Worm (Caenorhabditis elegans): ENCODE data around the gene arrd-23.

The arrd-23 gene

DNA sequence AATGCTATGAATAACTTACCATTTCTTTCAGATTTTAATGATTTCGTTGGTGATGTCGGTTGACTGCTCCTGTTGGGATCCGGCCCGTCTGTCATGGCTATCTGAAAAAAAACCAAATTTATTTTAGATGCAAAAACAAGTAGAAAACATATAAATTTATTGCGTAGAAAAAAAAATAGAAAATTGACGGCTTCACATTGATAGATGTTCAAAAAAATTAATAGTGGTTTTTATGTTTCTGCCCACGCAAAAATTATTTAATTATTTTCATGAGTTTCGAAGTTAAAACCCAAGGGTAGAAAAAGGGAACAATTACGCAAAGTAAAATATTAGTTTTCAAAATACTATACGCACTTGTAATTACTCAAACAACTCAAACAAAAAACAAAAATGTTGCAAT lies 43.9 kb downstream of the arrd-23 start, which contains the start of gene mct-4:
Gene mct-4 (minus strand): TSS at position 101 of the 400 bp plus-strand sequence.
- no peak for TF ChIP-seq C34F6.9 (tag; optimal IDR thresholded peaks at IDR 0.05)
- no peak for TF ChIP-seq ceh-16 (tag; optimal IDR thresholded peaks at IDR 0.05)
- TF ChIP-seq unc-39 (tag; optimal IDR thresholded peaks at IDR 0.05) = no peak
- no peak for TF ChIP-seq R02D3.7 (tag; optimal IDR thresholded peaks at IDR 0.05)
- no peak for TF ChIP-seq mbf-1 (tag; optimal IDR thresholded peaks at IDR 0.05)
- no peak for TF ChIP-seq egl-27 (tag; optimal IDR thresholded peaks at IDR 0.05)
- no peak for TF ChIP-seq lsy-2 (tag; optimal IDR thresholded peaks at IDR 0.05)
- no peak for TF ChIP-seq sem-4 (tag; optimal IDR thresholded peaks at IDR 0.05)
- no peak for TF ChIP-seq nhr-10 (tag; optimal IDR thresholded peaks at IDR 0.05)
- no peak for TF ChIP-seq ztf-1 (GFP tag; conservative IDR thresholded peaks at IDR 0.05)
- TF ChIP-seq sma-9 (GFP tag; optimal IDR thresholded peaks at IDR 0.05) = no peak
- TF ChIP-seq sma-9 (tag; optimal IDR thresholded peaks at IDR 0.05) = no peak
- no peak for TF ChIP-seq lin-39 (tag; optimal IDR thresholded peaks at IDR 0.05)
- no peak for TF ChIP-seq lin-13 (GFP tag; optimal IDR thresholded peaks at IDR 0.05)
- no peak for TF ChIP-seq nhr-129 (tag; optimal IDR thresholded peaks at IDR 0.05)
- no peak for TF ChIP-seq ceh-82 (tag; optimal IDR thresholded peaks at IDR 0.05)

DNA sequence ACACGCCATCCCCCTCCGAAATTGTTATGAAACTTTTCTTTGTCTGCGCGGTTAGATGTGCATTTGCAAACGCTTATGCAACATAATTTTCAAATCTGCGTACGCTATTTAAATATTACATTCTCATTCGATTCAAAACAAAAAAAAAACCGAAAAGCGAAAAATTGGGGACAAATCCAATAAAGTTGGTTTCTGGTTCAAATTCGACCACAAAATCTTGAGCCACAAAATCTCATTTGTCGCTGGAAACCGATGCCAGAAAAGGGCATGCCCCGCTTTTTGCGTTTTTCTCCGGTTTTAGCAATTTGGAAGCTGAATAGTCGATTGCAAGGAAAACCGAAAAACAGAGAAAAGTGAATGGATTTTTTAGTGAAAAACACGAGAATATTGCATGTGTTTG lies 46.3 kb downstream of the arrd-23 start:
- no peak for TF ChIP-seq alr-1 (tag; optimal IDR thresholded peaks at IDR 0.05)
- no peak for TF ChIP-seq nhr-12 (tag; optimal IDR thresholded peaks at IDR 0.05)
- no peak for TF ChIP-seq nhr-25 (tag; optimal IDR thresholded peaks at IDR 0.05)
- no peak for TF ChIP-seq unc-55 (GFP tag; optimal IDR thresholded peaks at IDR 0.05)
- no peak for TF ChIP-seq egl-27 (tag; optimal IDR thresholded peaks at IDR 0.05)
- no peak for TF ChIP-seq ceh-16 (tag; optimal IDR thresholded peaks at IDR 0.05)
- no peak for TF ChIP-seq ZK546.5 (tag; optimal IDR thresholded peaks at IDR 0.05)
- TF ChIP-seq sma-3 (GFP tag; optimal IDR thresholded peaks at IDR 0.05) = no peak
- TF ChIP-seq unc-39 (tag; optimal IDR thresholded peaks at IDR 0.05) = no peak
- TF ChIP-seq snpc-4 (tag; optimal IDR thresholded peaks at IDR 0.05) = no peak
- no peak for TF ChIP-seq lin-11 (tag; optimal IDR thresholded peaks at IDR 0.05)

DNA sequence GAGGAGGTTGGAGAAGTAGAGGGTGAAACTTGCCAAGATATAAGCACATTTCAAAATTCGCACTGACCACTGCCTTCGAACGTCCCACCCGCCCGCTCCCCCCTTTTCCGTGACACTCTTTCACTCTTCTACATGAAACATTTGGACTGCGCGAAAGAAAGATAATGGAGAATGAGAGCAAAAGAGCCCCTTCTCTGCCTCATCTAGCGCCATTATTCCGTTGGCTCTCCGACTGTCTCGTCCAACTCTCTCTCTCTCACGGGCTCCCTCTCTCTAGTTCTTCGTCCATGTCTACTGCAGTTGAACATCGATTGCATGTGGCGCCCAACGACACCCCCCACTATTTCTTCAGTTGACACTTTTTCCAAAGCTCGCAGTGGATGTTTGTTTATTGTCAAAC lies 47.2 kb downstream of the arrd-23 start:
- TF ChIP-seq sma-3 (GFP tag; optimal IDR thresholded peaks at IDR 0.05) (no peak), C34F6.9 (tag; optimal IDR thresholded peaks at IDR 0.05) (peak; percentile 35), lin-11 (tag; optimal IDR thresholded peaks at IDR 0.05) (peak; percentile 14), unc-55 (GFP tag; optimal IDR thresholded peaks at IDR 0.05) (peak; percentile 25)

DNA sequence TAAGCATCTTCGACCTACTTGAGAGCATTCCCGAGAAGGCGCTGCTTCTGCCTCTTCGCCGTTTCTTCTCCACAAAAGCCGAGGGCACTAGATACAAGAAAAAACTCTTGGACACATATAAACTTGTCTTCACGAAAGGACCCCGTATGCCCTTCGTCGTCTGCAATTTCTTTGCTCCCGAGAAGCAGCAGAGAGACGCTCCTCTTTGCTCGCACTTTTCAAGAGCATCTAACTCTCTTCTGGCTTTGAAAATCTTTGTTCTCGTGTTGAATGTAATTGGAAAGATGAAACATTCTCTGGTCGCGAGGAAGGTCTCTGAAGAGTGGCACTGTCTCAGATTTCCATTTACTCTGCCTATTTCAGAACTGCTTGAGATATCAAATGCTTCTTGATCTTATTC lies 53.2 kb downstream of the arrd-23 start:
- TF ChIP-seq dmd-4 (tag; optimal IDR thresholded peaks at IDR 0.05) = no peak
- no peak for TF ChIP-seq peb-1 (tag; optimal IDR thresholded peaks at IDR 0.05)
- TF ChIP-seq nhr-77 (tag; optimal IDR thresholded peaks at IDR 0.05) = no peak
- no peak for TF ChIP-seq lin-13 (GFP tag; optimal IDR thresholded peaks at IDR 0.05)
- no peak for TF ChIP-seq sma-3 (GFP tag; optimal IDR thresholded peaks at IDR 0.05)
- no peak for TF ChIP-seq alr-1 (tag; optimal IDR thresholded peaks at IDR 0.05)
- no peak for TF ChIP-seq aly-2 (tag; optimal IDR thresholded peaks at IDR 0.05)
- TF ChIP-seq snpc-4 (tag; optimal IDR thresholded peaks at IDR 0.05) = no peak
- no peak for TF ChIP-seq nhr-21 (tag; optimal IDR thresholded peaks at IDR 0.05)
- no peak for TF ChIP-seq ceh-82 (tag; optimal IDR thresholded peaks at IDR 0.05)
- TF ChIP-seq elt-3 (tag; optimal IDR thresholded peaks at IDR 0.05) = no peak
- TF ChIP-seq ztf-4 (tag; optimal IDR thresholded peaks at IDR 0.05) = no peak
- no peak for TF ChIP-seq mdl-1 (tag; optimal IDR thresholded peaks at IDR 0.05)
- no peak for TF ChIP-seq gmeb-1 (tag; optimal IDR thresholded peaks at IDR 0.05)
- no peak for TF ChIP-seq lsy-2 (tag; optimal IDR thresholded peaks at IDR 0.05)
- no peak for TF ChIP-seq F13H6.1 (tag; optimal IDR thresholded peaks at IDR 0.05)
- TF ChIP-seq fos-1 (tag; optimal IDR thresholded peaks at IDR 0.05) = no peak
- TF ChIP-seq unc-39 (tag; optimal IDR thresholded peaks at IDR 0.05) = no peak
- TF ChIP-seq unc-55 (GFP tag; optimal IDR thresholded peaks at IDR 0.05) = no peak
